Worm (Caenorhabditis elegans) whole organism, L4/young adult: ENCODE results near the gene B0507.4.

ENCODE experiments used
- dao-5 ChIP-seq: sonication (generic microtip); optimal IDR thresholded peaks from 2 replicates; lab custom pipeline; 2016; ENCODE audit warnings: missing genotype, missing genetic modification characterization, moderate library complexity, missing compliant biosample characterization
- him-1 ChIP-seq: sonication (generic microtip); optimal IDR thresholded peaks from 2 replicates; lab custom pipeline; 2016; ENCODE audit warnings: missing genotype, missing genetic modification reagents, missing genetic modification characterization, missing compliant biosample characterization

DNA sequence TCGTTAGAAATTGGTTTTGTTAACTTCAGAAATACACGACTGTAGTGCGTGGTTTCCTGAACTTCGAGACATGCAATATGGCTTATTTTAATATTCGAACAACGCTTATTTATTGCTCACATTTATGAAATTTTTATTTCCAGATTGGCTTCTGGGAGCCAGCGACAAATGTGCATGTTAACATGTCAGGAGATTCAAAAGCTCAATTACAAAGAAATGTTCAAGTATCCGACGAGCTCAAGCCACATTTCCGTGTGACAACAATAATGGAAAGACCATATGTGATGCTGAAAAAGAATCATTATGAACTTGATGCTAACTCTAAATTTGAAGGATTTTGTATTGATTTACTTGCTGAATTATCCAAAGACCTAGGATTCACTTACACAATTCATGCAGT, 36.4 kb upstream of the B0507.4 start:
- TF ChIP-seq dao-5 (tag; lab: Kevin White, UChicago) (no peak), him-1 (no peak)
